Worm (Caenorhabditis elegans) whole organism, L1 larva: ENCODE measurements around the gene F46F5.15.

Experiments
- C34B4.2 ChIP-seq: sonication (generic microtip); optimal IDR thresholded peaks from 2 replicates; lab custom pipeline; 2017; ENCODE audit warnings: mild to moderate bottlenecking, missing genetic modification characterization, missing compliant biosample characterization
- F16B12.6 ChIP-seq: fragments of 150-350 bp; optimal IDR thresholded peaks from 2 replicates; lab custom pipeline; 2014; ENCODE audit warnings: missing biosample characterization, missing genetic modification characterization
- aha-1 ChIP-seq: fragments of 150-350 bp; optimal IDR thresholded peaks from 2 replicates; lab custom pipeline; 2014; ENCODE audit warnings: missing biosample characterization, missing genetic modification characterization
- blmp-1 ChIP-seq: fragments of 150-350 bp; optimal IDR thresholded peaks from 2 replicates; lab custom pipeline; 2014; ENCODE audit warnings: missing biosample characterization, missing genetic modification characterization
- ceh-88 ChIP-seq: fragments of 200-800 bp; sonication (Bioruptor generic); IDR thresholded peaks from 2 replicates; pipeline ENCODE4 v1.3.6; 2022; ENCODE audit warnings: missing genetic modification characterization, missing compliant biosample characterization
- dsc-1 ChIP-seq: sonication (generic microtip); optimal IDR thresholded peaks from 2 replicates; lab custom pipeline; 2016; ENCODE audit warnings: mild to moderate bottlenecking, missing genetic modification characterization, missing compliant biosample characterization
- egl-13 ChIP-seq: sonication (generic microtip); optimal IDR thresholded peaks from 2 replicates; lab custom pipeline; 2016; ENCODE audit warnings: missing genotype, missing genetic modification reagents, missing genetic modification characterization, missing compliant biosample characterization
- elt-2 ChIP-seq: sonication (generic microtip); optimal IDR thresholded peaks from 2 replicates; lab custom pipeline; 2016; ENCODE audit warnings: missing genetic modification characterization, mild to moderate bottlenecking, inconsistent platforms, missing compliant biosample characterization, missing genetic modification reagents
- fkh-10 ChIP-seq: sonication (generic microtip); optimal IDR thresholded peaks from 2 replicates; lab custom pipeline; 2017; ENCODE audit warnings: missing biosample characterization, missing genetic modification reagents, missing genetic modification characterization
- hlh-17 ChIP-seq: fragments of 200-800 bp; sonication (Bioruptor generic); optimal IDR thresholded peaks from 2 replicates; lab custom pipeline; 2018; ENCODE audit warnings: missing genetic modification characterization, mild to moderate bottlenecking, missing compliant biosample characterization, moderate library complexity, borderline replicate concordance
- irx-1 ChIP-seq: sonication (generic microtip); optimal IDR thresholded peaks from 2 replicates; lab custom pipeline; 2016; ENCODE audit warnings: missing genetic modification characterization, missing compliant biosample characterization
- isw-1 ChIP-seq: fragments of 200-800 bp; sonication (Bioruptor generic); IDR thresholded peaks from 2 replicates; pipeline ENCODE4 v1.3.6; 2022; ENCODE audit warnings: missing genetic modification characterization, missing compliant biosample characterization
- lin-13 ChIP-seq: fragments of 150-350 bp; optimal IDR thresholded peaks from 2 replicates; lab custom pipeline; 2014; ENCODE audit warnings: missing biosample characterization, missing genetic modification reagents, missing genetic modification characterization
- lin-14 ChIP-seq: fragments of 200-800 bp; sonication (Bioruptor generic); optimal IDR thresholded peaks from 2 replicates; lab custom pipeline; 2018; ENCODE audit warnings: mild to moderate bottlenecking, missing genetic modification characterization, moderate library complexity, missing compliant biosample characterization
- lin-15B ChIP-seq: fragments of 150-350 bp; sonication (generic microtip); optimal IDR thresholded peaks from 3 replicates; lab custom pipeline; 2014; ENCODE audit warnings: missing biosample characterization, missing genetic modification characterization
- lin-35 ChIP-seq, 2 experiments: fragments of 150-350 bp; optimal IDR thresholded peaks; 2 replicates each; lab custom pipeline; 2014; ENCODE audit warnings: missing biosample characterization in 2 of 2, missing genetic modification characterization in 2 of 2, missing genetic modification reagents in 2 of 2
- lin-39 ChIP-seq: fragments of 150-350 bp; optimal IDR thresholded peaks from 2 replicates; lab custom pipeline; 2014; ENCODE audit warnings: missing biosample characterization, missing genetic modification reagents, missing genetic modification characterization
- lir-3 ChIP-seq: sonication (generic microtip); optimal IDR thresholded peaks from 2 replicates; lab custom pipeline; 2016; ENCODE audit warnings: mild to moderate bottlenecking, missing genetic modification characterization, moderate library complexity, missing compliant biosample characterization; ENCODE audit not compliant: poor library complexity
- lsy-2 ChIP-seq, 2 experiments: fragments of 150-350 bp; optimal IDR thresholded peaks; 2 replicates each; lab custom pipeline; 2014; ENCODE audit warnings: missing biosample characterization in 2 of 2, missing genetic modification characterization in 2 of 2
- mdl-1 ChIP-seq, 2 experiments: fragments of 150-350 bp; optimal IDR thresholded peaks; 2 replicates each; lab custom pipeline; 2014 to 2017; ENCODE audit warnings: missing biosample characterization in 2 of 2, missing genetic modification characterization in 2 of 2, inconsistent platforms in 1 of 2
- mep-1 ChIP-seq: fragments of 150-350 bp; optimal IDR thresholded peaks from 2 replicates; lab custom pipeline; 2014; ENCODE audit warnings: missing biosample characterization, missing genetic modification characterization
- nhr-11 ChIP-seq: fragments of 150-350 bp; optimal IDR thresholded peaks from 2 replicates; lab custom pipeline; 2014; ENCODE audit warnings: missing biosample characterization, missing genetic modification characterization
- nhr-237 ChIP-seq: fragments of 150-350 bp; optimal IDR thresholded peaks from 2 replicates; lab custom pipeline; 2014; ENCODE audit warnings: missing biosample characterization, missing genetic modification characterization
- nhr-47 ChIP-seq: sonication (generic microtip); optimal IDR thresholded peaks from 2 replicates; lab custom pipeline; 2016; ENCODE audit warnings: mild to moderate bottlenecking, missing genetic modification characterization, moderate library complexity, missing compliant biosample characterization
- nhr-76 ChIP-seq: sonication (generic microtip); optimal IDR thresholded peaks from 2 replicates; lab custom pipeline; 2017; ENCODE audit warnings: missing biosample characterization, missing genetic modification characterization
- nhr-77 ChIP-seq: fragments of 150-350 bp; optimal IDR thresholded peaks from 2 replicates; lab custom pipeline; 2014; ENCODE audit warnings: missing biosample characterization, missing genetic modification characterization
- nhr-90 ChIP-seq: sonication (generic microtip); optimal IDR thresholded peaks from 2 replicates; lab custom pipeline; 2016; ENCODE audit warnings: mild to moderate bottlenecking, missing genetic modification characterization, missing compliant biosample characterization; ENCODE audit not compliant: poor library complexity
- pag-3 ChIP-seq: sonication (generic microtip); optimal IDR thresholded peaks from 2 replicates; lab custom pipeline; 2017; ENCODE audit warnings: missing genetic modification characterization, mild to moderate bottlenecking, missing compliant biosample characterization, antibody characterized with exemption, borderline replicate concordance; ENCODE audit not compliant: insufficient read depth
- pqm-1 ChIP-seq: sonication (generic microtip); optimal IDR thresholded peaks from 3 replicates; lab custom pipeline; 2017; ENCODE audit warnings: missing biosample characterization, missing genetic modification characterization
- rnt-1 ChIP-seq: sonication (generic microtip); optimal IDR thresholded peaks from 2 replicates; lab custom pipeline; 2016; ENCODE audit warnings: mild to moderate bottlenecking, missing genetic modification characterization, moderate library complexity, missing compliant biosample characterization
- sox-4 ChIP-seq: sonication (generic microtip); optimal IDR thresholded peaks from 2 replicates; lab custom pipeline; 2016; ENCODE audit warnings: missing genetic modification characterization, missing compliant biosample characterization
- sptf-1 ChIP-seq: fragments of 150-350 bp; optimal IDR thresholded peaks from 2 replicates; lab custom pipeline; 2014; ENCODE audit warnings: missing biosample characterization, missing genetic modification characterization
- sup-37 ChIP-seq: fragments of 200-800 bp; sonication (Bioruptor generic); optimal IDR thresholded peaks from 2 replicates; lab custom pipeline; 2018; ENCODE audit warnings: mild to moderate bottlenecking, missing genetic modification characterization, missing compliant biosample characterization
- tbx-2 ChIP-seq: sonication (generic microtip); optimal IDR thresholded peaks from 2 replicates; lab custom pipeline; 2016; ENCODE audit warnings: missing genetic modification characterization, missing compliant biosample characterization
- tlp-1 ChIP-seq: fragments of 150-350 bp; optimal IDR thresholded peaks from 2 replicates; lab custom pipeline; 2014; ENCODE audit warnings: missing biosample characterization, missing genetic modification characterization
- unc-130 ChIP-seq: fragments of 150-350 bp; optimal IDR thresholded peaks from 2 replicates; lab custom pipeline; 2017; ENCODE audit warnings: missing biosample characterization, missing genetic modification characterization, inconsistent platforms
- zip-4 ChIP-seq: fragments of 200-800 bp; sonication (Bioruptor generic); optimal IDR thresholded peaks from 2 replicates; lab custom pipeline; 2018; ENCODE audit warnings: mild to moderate bottlenecking, missing genetic modification characterization, moderate library complexity, missing compliant biosample characterization
- ztf-11 ChIP-seq, 2 experiments: sonication (generic microtip); optimal IDR thresholded peaks; 2 replicates each; lab custom pipeline; 2016 to 2017; ENCODE audit warnings: missing genetic modification characterization in 2 of 2, missing biosample characterization in 1 of 2, missing compliant biosample characterization in 1 of 2
- ztf-4 ChIP-seq: fragments of 150-350 bp; optimal IDR thresholded peaks from 2 replicates; lab custom pipeline; 2014; ENCODE audit warnings: missing biosample characterization, missing genetic modification characterization

The F46F5.15 gene

DNA sequence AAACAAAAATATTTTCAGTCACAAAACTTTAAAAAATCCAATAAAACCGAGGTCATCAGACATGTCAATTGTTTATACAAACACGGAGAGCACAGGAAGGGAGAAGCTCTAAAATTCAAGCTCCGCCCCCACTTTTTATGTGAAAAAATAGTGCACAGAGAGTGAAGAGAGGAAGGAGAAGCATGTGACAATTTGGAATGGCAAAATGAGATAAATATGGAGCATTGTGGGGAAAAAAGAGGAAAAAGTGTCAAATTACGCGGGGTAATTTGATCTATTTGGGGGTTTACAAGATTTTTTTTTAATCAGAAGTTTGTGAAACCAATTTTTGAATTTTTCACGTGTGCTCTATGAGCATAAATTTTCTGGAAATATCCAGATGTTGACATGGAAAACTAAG is 25.3 kb upstream of the F46F5.15 start (continued):
- TF ChIP-seq tbx-2 (tag; lab: Kevin White, UChicago) (peak; percentile 26), ceh-88 (GFP tag; lab: Robert Waterston, UW) (no peak), lin-39 (tag; lab: Kevin White, UChicago) (no peak), nhr-76 (no peak), egl-13 (tag; lab: Kevin White, UChicago) (peak; percentile 32), ztf-11 (tag; optimal IDR thresholded peaks at IDR 0.05; lab: Kevin White, UChicago) (no peak), C34B4.2 (tag; lab: Kevin White, UChicago) (no peak), irx-1 (tag; lab: Kevin White, UChicago) (peak; percentile 57), F16B12.6 (tag; lab: Kevin White, UChicago) (no peak), blmp-1 (tag; lab: Kevin White, UChicago) (no peak), lsy-2 (tag; optimal IDR thresholded peaks at IDR 0.05; lab: Kevin White, UChicago) (peak in 1 of 2 experiments; percentile 33), unc-130 (tag; lab: Kevin White, UChicago) (no peak), nhr-11 (no peak), nhr-90 (tag; lab: Kevin White, UChicago) (no peak), isw-1 (no peak), sup-37 (GFP tag; lab: Kevin White, UChicago) (no peak), mdl-1 (tag; optimal IDR thresholded peaks at IDR 0.05; lab: Kevin White, UChicago) (no peak), ztf-4 (tag; lab: Kevin White, UChicago) (no peak), sptf-1 (tag; lab: Kevin White, UChicago) (no peak), lir-3 (tag; lab: Kevin White, UChicago) (no peak), rnt-1 (tag; lab: Kevin White, UChicago) (no peak), nhr-47 (peak; percentile 29), fkh-10 (GFP tag; lab: Kevin White, UChicago) (no peak), sox-4 (tag; lab: Kevin White, UChicago) (no peak), nhr-77 (no peak), pqm-1 (tag; lab: Kevin White, UChicago) (no peak), lin-15B (tag; lab: Kevin White, UChicago) (no peak), pag-3 (tag; lab: Kevin White, UChicago) (no peak), hlh-17 (GFP tag; lab: Kevin White, UChicago) (no peak), mep-1 (tag; lab: Kevin White, UChicago) (no peak)

DNA sequence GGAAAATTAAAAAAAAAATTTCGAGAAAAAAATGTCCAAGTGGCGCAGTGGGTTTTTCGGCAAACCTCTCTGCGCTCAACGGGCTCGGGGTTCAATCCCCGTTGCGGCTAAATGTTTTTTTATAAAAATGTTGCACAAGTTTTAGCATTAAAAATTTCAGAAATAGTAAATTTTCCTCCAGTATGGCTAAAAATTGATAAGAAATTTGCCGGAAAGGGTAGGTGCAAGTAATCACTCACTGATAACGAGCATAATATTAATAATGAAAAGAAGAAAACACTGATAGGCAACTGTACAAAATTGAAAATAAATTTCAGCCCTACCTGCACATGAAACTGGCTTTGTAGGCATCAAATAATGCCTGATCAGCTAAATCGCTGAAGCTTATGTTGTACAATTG is 23.9 kb upstream of the F46F5.15 start:
- TF ChIP-seq rnt-1 (tag; lab: Kevin White, UChicago) (no peak), elt-2 (tag; lab: Kevin White, UChicago) (peak; percentile 61), nhr-237 (tag; lab: Kevin White, UChicago) (no peak), nhr-77 (no peak), aha-1 (tag; lab: Kevin White, UChicago) (no peak), isw-1 (no peak), pqm-1 (tag; lab: Kevin White, UChicago) (peak; percentile 40), lin-39 (tag; lab: Kevin White, UChicago) (no peak), dsc-1 (tag; lab: Kevin White, UChicago) (no peak)

DNA sequence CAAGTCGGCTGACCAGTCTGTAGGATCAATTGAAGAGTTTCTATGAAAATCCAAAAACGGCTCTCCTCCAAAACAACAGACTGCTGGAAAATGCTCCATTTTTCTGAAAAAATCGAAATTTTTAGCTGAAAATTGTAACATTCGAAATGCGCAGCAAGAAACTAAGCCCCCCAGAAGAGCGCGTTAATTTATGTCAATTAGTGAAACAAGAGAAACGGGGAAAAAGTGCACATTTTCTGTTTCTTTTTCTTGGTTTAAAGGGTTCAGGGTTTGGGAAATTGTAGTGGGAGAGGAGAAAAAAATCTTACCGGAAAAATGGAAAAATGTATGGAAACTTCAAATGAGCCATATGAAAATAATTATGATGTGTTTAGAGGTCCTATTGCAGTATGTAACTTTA is 23.0 kb upstream of the F46F5.15 start, which contains the start of gene C08G5.7:
C08G5.7 (minus strand) TSS at position 101 of the 400 bp plus-strand sequence.
- no peak for TF ChIP-seq sptf-1 (tag; lab: Kevin White, UChicago)
- TF ChIP-seq lin-35 (GFP tag; optimal IDR thresholded peaks at IDR 0.05; lab: Kevin White, UChicago): no peak
- TF ChIP-seq ceh-88 (GFP tag; lab: Robert Waterston, UW): no peak
- TF ChIP-seq lin-13 (GFP tag; lab: Kevin White, UChicago): no peak
- TF ChIP-seq zip-4 (GFP tag; lab: Kevin White, UChicago): no peak
- TF ChIP-seq lin-14 (GFP tag; lab: Kevin White, UChicago): no peak
- no peak for TF ChIP-seq tlp-1 (tag; lab: Kevin White, UChicago)
- TF ChIP-seq lir-3 (tag; lab: Kevin White, UChicago): no peak
- TF ChIP-seq nhr-237 (tag; lab: Kevin White, UChicago): no peak
- TF ChIP-seq C34B4.2 (tag; lab: Kevin White, UChicago): no peak
- TF ChIP-seq egl-13 (tag; lab: Kevin White, UChicago): no peak
- TF ChIP-seq pag-3 (tag; lab: Kevin White, UChicago): no peak
- TF ChIP-seq aha-1 (tag; lab: Kevin White, UChicago): no peak
